Worm (Caenorhabditis elegans): ENCODE data around the gene K05F1.13.

DNA sequence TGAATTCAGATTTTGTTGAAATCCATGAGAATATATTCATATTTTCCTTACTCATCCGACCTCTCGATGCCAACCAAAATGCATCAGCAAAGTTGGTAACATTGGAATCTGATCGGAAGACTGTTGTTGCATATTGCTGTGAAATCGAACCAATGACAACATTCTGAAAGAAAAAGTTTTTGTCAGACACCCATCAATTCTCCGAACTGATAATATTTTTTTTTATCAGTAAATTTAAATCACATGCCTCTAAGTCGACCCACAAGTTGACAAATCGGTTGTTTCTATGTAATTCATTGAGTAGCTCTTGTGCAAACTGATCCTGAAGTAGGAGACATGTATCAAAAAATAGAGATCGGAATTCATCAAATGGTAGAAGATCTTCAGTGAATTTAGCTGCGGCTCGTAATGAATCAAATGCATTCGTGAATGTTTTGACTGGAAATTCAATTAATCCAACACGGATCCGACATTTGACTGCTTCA is 41.1 kb downstream of the K05F1.13 start, which contains the start of gene col-74:
- no peak for TF ChIP-seq ztf-4 (tag; optimal IDR thresholded peaks at IDR 0.05)
- no peak for TF ChIP-seq lsy-2 (tag; optimal IDR thresholded peaks at IDR 0.05)
- TF ChIP-seq nhr-12 (tag; optimal IDR thresholded peaks at IDR 0.05) = no peak
- no peak for TF ChIP-seq aly-2 (tag; optimal IDR thresholded peaks at IDR 0.05)
- no peak for TF ChIP-seq nhr-6 (tag; optimal IDR thresholded peaks at IDR 0.05)
- TF ChIP-seq unc-39 (tag; optimal IDR thresholded peaks at IDR 0.05) = no peak
- TF ChIP-seq elt-3 (tag; optimal IDR thresholded peaks at IDR 0.05) = no peak
- TF ChIP-seq crh-2 (tag; optimal IDR thresholded peaks at IDR 0.05) = no peak
